Fruit fly (Drosophila melanogaster) S2 (cell line): Measurements from ENCODE around the gene CG46523.

Experiments used
- CG8478 ChIP-seq: fragments of >200 bp; optimal IDR thresholded peaks from 2 replicates; lab custom pipeline; 2018
- CTCF ChIP-seq, 2 experiments: fragments of >200 bp; optimal IDR thresholded peaks; 2 replicates each; lab custom pipeline; 2018

- TF ChIP-seq CTCF (optimal IDR thresholded peaks at IDR 0.05; lab: Kevin White, UChicago) (no peak), CG8478 (lab: Kevin White, UChicago) (no peak)
These were observed 38.3 kb downstream of the CG46523 start for dm6 chr3L:1900633-1901032.
